Fruit fly (Drosophila melanogaster) whole organism, adult: Measurements from ENCODE around the gene CG3285.

Experiments
- CG11617 ChIP-seq: fragments of 200-800 bp; sonication (Bioruptor generic); optimal IDR thresholded peaks from 2 replicates; lab custom pipeline; 2017; ENCODE audit warnings: mild to moderate bottlenecking, missing biosample characterization, missing genetic modification reagents, missing genetic modification characterization
- CG12768 ChIP-seq: fragments of 200-800 bp; sonication (Bioruptor generic); optimal IDR thresholded peaks from 2 replicates; lab custom pipeline; 2017; ENCODE audit warnings: missing biosample characterization, missing genetic modification characterization, mild to moderate bottlenecking, moderate library complexity, missing genetic modification reagents
- CG14711 ChIP-seq: fragments of 200-800 bp; sonication (Bioruptor generic); optimal IDR thresholded peaks from 2 replicates; lab custom pipeline; 2018; ENCODE audit warnings: missing biosample characterization, mild to moderate bottlenecking, missing genetic modification characterization, moderate library complexity
- CG33017 ChIP-seq: fragments of 200-800 bp; sonication (Bioruptor generic); optimal IDR thresholded peaks from 2 replicates; lab custom pipeline; 2018; ENCODE audit warnings: missing biosample characterization, mild to moderate bottlenecking, missing genetic modification characterization, moderate library complexity
- CG7045 ChIP-seq: fragments of 200-800 bp; sonication (Bioruptor generic); optimal IDR thresholded peaks from 2 replicates; lab custom pipeline; 2017; ENCODE audit warnings: missing biosample characterization, mild to moderate bottlenecking, missing genetic modification characterization
- CG7101 ChIP-seq: fragments of 200-800 bp; sonication (Bioruptor generic); optimal IDR thresholded peaks from 2 replicates; lab custom pipeline; 2018; ENCODE audit warnings: missing biosample characterization, mild to moderate bottlenecking, missing genetic modification characterization, moderate library complexity
- Clk ChIP-seq: fragments of 200-800 bp; sonication (Bioruptor generic); optimal IDR thresholded peaks from 2 replicates; lab custom pipeline; 2017; ENCODE audit warnings: missing biosample characterization, missing genetic modification characterization
- Crg-1 ChIP-seq: fragments of 200-800 bp; sonication (Bioruptor generic); optimal IDR thresholded peaks from 2 replicates; lab custom pipeline; 2016; ENCODE audit warnings: missing biosample characterization, missing genetic modification characterization
- Mnt ChIP-seq: fragments of 200-800 bp; sonication (Bioruptor generic); optimal IDR thresholded peaks from 2 replicates; lab custom pipeline; 2016; ENCODE audit warnings: missing biosample characterization, mild to moderate bottlenecking, missing genetic modification characterization
- bab1 ChIP-seq: fragments of 200-800 bp; sonication (Bioruptor generic); optimal IDR thresholded peaks from 3 replicates; lab custom pipeline; 2019; ENCODE audit warnings: missing biosample characterization, mild to moderate bottlenecking, missing genetic modification characterization, moderate library complexity
- kay ChIP-seq: fragments of 200-800 bp; sonication (Bioruptor generic); peaks from one replicate; lab custom pipeline; 2016; ENCODE audit warnings: missing biosample characterization, missing genetic modification characterization, borderline replicate concordance
- ovo ChIP-seq: fragments of 200-800 bp; sonication (Bioruptor generic); optimal IDR thresholded peaks from 2 replicates; lab custom pipeline; 2016; ENCODE audit warnings: missing biosample characterization, missing genetic modification characterization

dm6 chr2L:3299803-3300202 is 30.9 kb upstream of the CG3285 start:
- TF ChIP-seq Mnt (GFP tag; lab: Kevin White, UChicago) (no peak), kay (GFP tag; lab: Kevin White, UChicago) (no peak), CG7101 (tag; lab: Kevin White, UChicago) (no peak), CG12768 (no peak), CG11617 (no peak), CG7045 (GFP tag; lab: Kevin White, UChicago) (no peak), bab1 (no peak), CG33017 (tag; lab: Kevin White, UChicago) (no peak), Crg-1 (no peak), CG14711 (tag; lab: Kevin White, UChicago) (no peak), Clk (GFP tag; lab: Kevin White, UChicago) (no peak), ovo (GFP tag; lab: Kevin White, UChicago) (no peak)
